Fruit fly (Drosophila melanogaster) whole organism, embryonic: ENCODE measurements around the gene CG8541.

Experiments used
- Ada2b ChIP-seq: fragments of 200-800 bp; sonication (Bioruptor generic); IDR thresholded peaks from 2 replicates; pipeline ENCODE4 v1.3.6; 2022; ENCODE audit warnings: missing biosample characterization, missing genetic modification characterization
- Aef1 ChIP-seq: fragments of 200-800 bp; sonication (Bioruptor generic); IDR thresholded peaks from 3 replicates; pipeline ENCODE4 v1.3.6; 2022; ENCODE audit warnings: missing biosample characterization, missing genetic modification characterization
- CG12659 ChIP-seq: fragments of 200-800 bp; sonication (Bioruptor generic); optimal IDR thresholded peaks from 3 replicates; lab custom pipeline; 2017; ENCODE audit warnings: mild to moderate bottlenecking, missing biosample characterization, missing genetic modification reagents, missing genetic modification characterization
- CG12769 ChIP-seq: fragments of 200-800 bp; sonication (Bioruptor generic); optimal IDR thresholded peaks from 2 replicates; lab custom pipeline; 2019; ENCODE audit warnings: missing biosample characterization, mild to moderate bottlenecking, missing genetic modification characterization, moderate library complexity
- CG14860 ChIP-seq: fragments of 200-800 bp; sonication (Bioruptor generic); IDR thresholded peaks from 3 replicates; pipeline ENCODE4 v1.3.6; 2022; ENCODE audit warnings: missing biosample characterization, missing genetic modification characterization; ENCODE audit not compliant: partially characterized antibody
- CG1529 ChIP-seq: fragments of 200-800 bp; sonication (Bioruptor generic); optimal IDR thresholded peaks from 3 replicates; lab custom pipeline; 2018; ENCODE audit warnings: missing biosample characterization, missing genetic modification characterization
- CG15696 ChIP-seq: fragments of 200-800 bp; sonication (Bioruptor generic); optimal IDR thresholded peaks from 2 replicates; lab custom pipeline; 2019; ENCODE audit warnings: missing biosample characterization, mild to moderate bottlenecking, missing genetic modification characterization, moderate library complexity
- CG1603 ChIP-seq: fragments of 200-800 bp; sonication (Bioruptor generic); optimal IDR thresholded peaks from 2 replicates; lab custom pipeline; 2019; ENCODE audit warnings: missing biosample characterization, mild to moderate bottlenecking, missing genetic modification characterization, moderate library complexity
- CG17359 ChIP-seq: fragments of 200-800 bp; sonication (Bioruptor generic); optimal IDR thresholded peaks from 3 replicates; lab custom pipeline; 2018; ENCODE audit warnings: missing biosample characterization, mild to moderate bottlenecking, missing genetic modification characterization, moderate library complexity
- CG2199 ChIP-seq: fragments of 200-800 bp; sonication (Bioruptor generic); IDR thresholded peaks from 3 replicates; pipeline ENCODE4 v1.3.6; 2022; ENCODE audit warnings: missing biosample characterization, missing genetic modification characterization
- CG3163 ChIP-seq: fragments of 200-800 bp; sonication (Bioruptor generic); optimal IDR thresholded peaks from 3 replicates; lab custom pipeline; 2016; ENCODE audit warnings: missing biosample characterization, missing genetic modification characterization
- CG3995 ChIP-seq: fragments of 200-800 bp; sonication (Bioruptor generic); optimal IDR thresholded peaks from 3 replicates; lab custom pipeline; 2016; ENCODE audit warnings: missing biosample characterization, missing genetic modification characterization
- CG4328 ChIP-seq: fragments of 200-800 bp; sonication (Bioruptor generic); optimal IDR thresholded peaks from 3 replicates; lab custom pipeline; 2017; ENCODE audit warnings: missing biosample characterization, missing genetic modification reagents, missing genetic modification characterization
- CG4424 ChIP-seq: fragments of 200-800 bp; sonication (Bioruptor generic); optimal IDR thresholded peaks from 3 replicates; lab custom pipeline; 2016; ENCODE audit warnings: missing biosample characterization, missing genetic modification characterization
- CG9932 ChIP-seq: fragments of 200-800 bp; sonication (Bioruptor generic); IDR thresholded peaks from 2 replicates; pipeline ENCODE4 v1.3.6; 2022; ENCODE audit warnings: missing biosample characterization, missing genetic modification characterization
- Dll ChIP-seq: fragments of 200-800 bp; sonication (Bioruptor generic); IDR thresholded peaks from 4 replicates; pipeline ENCODE4 v1.3.6; 2022; ENCODE audit warnings: missing biosample characterization, missing genetic modification characterization; ENCODE audit not compliant: partially characterized antibody
- Drgx ChIP-seq: fragments of 200-800 bp; sonication (Bioruptor generic); IDR thresholded peaks from 2 replicates; pipeline ENCODE4 v1.3.6; 2022; ENCODE audit warnings: missing biosample characterization, missing genetic modification characterization
- Ets65A ChIP-seq: fragments of 200-800 bp; sonication (Bioruptor generic); peaks from one replicate; lab custom pipeline; 2016; ENCODE audit warnings: missing biosample characterization, missing genetic modification characterization
- H15 ChIP-seq: fragments of 200-800 bp; sonication (Bioruptor generic); IDR thresholded peaks from 3 replicates; pipeline ENCODE4 v1.3.6; 2022; ENCODE audit warnings: missing biosample characterization, missing genetic modification characterization
- Jarid2 ChIP-seq: fragments of 200-800 bp; sonication (Bioruptor generic); optimal IDR thresholded peaks from 3 replicates; lab custom pipeline; 2017; ENCODE audit warnings: mild to moderate bottlenecking, missing biosample characterization, missing genetic modification reagents, missing genetic modification characterization
- Med ChIP-seq: fragments of 200-800 bp; sonication (Bioruptor generic); peaks from one replicate; lab custom pipeline; 2016; ENCODE audit warnings: missing biosample characterization, missing genetic modification characterization, mild to moderate bottlenecking, inconsistent platforms, moderate library complexity
- Meics ChIP-seq: fragments of 200-800 bp; sonication (Bioruptor generic); optimal IDR thresholded peaks from 2 replicates; lab custom pipeline; 2017; ENCODE audit warnings: missing biosample characterization, mild to moderate bottlenecking, missing genetic modification characterization
- NC2α ChIP-seq: fragments of 200-800 bp; sonication (Bioruptor generic); optimal IDR thresholded peaks from 2 replicates; lab custom pipeline; 2016; ENCODE audit warnings: missing biosample characterization, missing genetic modification characterization
- NFAT ChIP-seq: fragments of 200-800 bp; sonication (Bioruptor generic); IDR thresholded peaks from 2 replicates; pipeline ENCODE4 v1.3.6; 2022; ENCODE audit warnings: missing biosample characterization, missing genetic modification characterization
- Sox100B ChIP-seq: fragments of 200-800 bp; sonication (Bioruptor generic); optimal IDR thresholded peaks from 3 replicates; lab custom pipeline; 2018; ENCODE audit warnings: missing biosample characterization, mild to moderate bottlenecking, missing genetic modification characterization
- amos ChIP-seq: fragments of 200-800 bp; sonication (Bioruptor generic); IDR thresholded peaks from 2 replicates; pipeline ENCODE4 v1.3.6; 2022; ENCODE audit warnings: missing biosample characterization, missing genetic modification characterization; ENCODE audit not compliant: partially characterized antibody
- cg ChIP-seq: fragments of 200-800 bp; sonication (Bioruptor generic); optimal IDR thresholded peaks from 3 replicates; lab custom pipeline; 2019; ENCODE audit warnings: missing biosample characterization, mild to moderate bottlenecking, missing genetic modification characterization, moderate library complexity
- chinmo ChIP-seq: fragments of 200-800 bp; sonication (Bioruptor generic); IDR thresholded peaks from 4 replicates; pipeline ENCODE4 v1.3.6; 2022; ENCODE audit warnings: missing biosample characterization, missing genetic modification characterization; ENCODE audit not compliant: partially characterized antibody
- danr ChIP-seq: fragments of 200-800 bp; sonication (Bioruptor generic); IDR thresholded peaks from 2 replicates; pipeline ENCODE4 v1.3.6; 2022; ENCODE audit warnings: missing biosample characterization, missing genetic modification characterization
- dmrt11E ChIP-seq: fragments of 200-800 bp; sonication (Bioruptor generic); optimal IDR thresholded peaks from 3 replicates; lab custom pipeline; 2018; ENCODE audit warnings: missing biosample characterization, mild to moderate bottlenecking, missing genetic modification characterization, moderate library complexity
- fd96Cb ChIP-seq: fragments of 200-800 bp; sonication (Bioruptor generic); optimal IDR thresholded peaks from 2 replicates; lab custom pipeline; 2018; ENCODE audit warnings: missing biosample characterization, mild to moderate bottlenecking, missing genetic modification characterization, moderate library complexity
- klu ChIP-seq: fragments of 200-800 bp; sonication (Bioruptor generic); IDR thresholded peaks from 2 replicates; pipeline ENCODE4 v1.3.6; 2022; ENCODE audit warnings: missing biosample characterization, missing genetic modification characterization
- lab ChIP-seq: fragments of 200-800 bp; sonication (Bioruptor generic); optimal IDR thresholded peaks from 3 replicates; lab custom pipeline; 2017; ENCODE audit warnings: missing biosample characterization, missing genetic modification characterization, mild to moderate bottlenecking, moderate library complexity, missing genetic modification reagents
- maf-S ChIP-seq: fragments of 200-800 bp; sonication (Bioruptor generic); optimal IDR thresholded peaks from 2 replicates; lab custom pipeline; 2016; ENCODE audit warnings: missing biosample characterization, missing genetic modification characterization
- mirr ChIP-seq: fragments of 200-800 bp; sonication (Bioruptor generic); optimal IDR thresholded peaks from 3 replicates; lab custom pipeline; 2018; ENCODE audit warnings: missing biosample characterization, mild to moderate bottlenecking, missing genetic modification characterization
- nom ChIP-seq: fragments of 200-800 bp; sonication (Bioruptor generic); optimal IDR thresholded peaks from 2 replicates; lab custom pipeline; 2017; ENCODE audit warnings: missing biosample characterization, missing genetic modification characterization, mild to moderate bottlenecking, moderate library complexity, missing genetic modification reagents
- oc ChIP-seq: fragments of 200-800 bp; sonication (Bioruptor generic); optimal IDR thresholded peaks from 2 replicates; lab custom pipeline; 2018; ENCODE audit warnings: missing biosample characterization, mild to moderate bottlenecking, missing genetic modification characterization, moderate library complexity
- pnt ChIP-seq: fragments of 200-800 bp; sonication (Bioruptor generic); optimal IDR thresholded peaks from 3 replicates; lab custom pipeline; 2016; ENCODE audit warnings: missing biosample characterization, missing genetic modification characterization
- prd ChIP-seq, 3 experiments: fragments of >200 bp in 2 of 3; fragments of 200-800 bp in 1 of 3; sonication (Bioruptor generic) in 1 of 3; optimal IDR thresholded peaks in 2 of 3; IDR thresholded peaks in 1 of 3; 2 replicates in 2 of 3; 3 replicates in 1 of 3; pipeline versions ENCODE4 v1.3.6 to Lab custom; 2017 to 2022; ENCODE audit warnings: missing biosample characterization in 1 of 3, missing genetic modification characterization in 1 of 3
- row ChIP-seq: fragments of 200-800 bp; sonication (Bioruptor generic); IDR thresholded peaks from 3 replicates; pipeline ENCODE4 v1.3.6; 2022; ENCODE audit warnings: missing biosample characterization, missing genetic modification characterization
- sd ChIP-seq: fragments of 200-800 bp; sonication (Bioruptor generic); optimal IDR thresholded peaks from 3 replicates; lab custom pipeline; 2018; ENCODE audit warnings: missing biosample characterization, mild to moderate bottlenecking, missing genetic modification characterization, moderate library complexity
- sens ChIP-seq: fragments of 200-800 bp; sonication (Bioruptor generic); peaks from one replicate; lab custom pipeline; 2016; ENCODE audit warnings: missing biosample characterization, missing genetic modification characterization
- tgo ChIP-seq: fragments of 200-800 bp; sonication (Bioruptor generic); IDR thresholded peaks from 3 replicates; pipeline ENCODE4 v1.3.6; 2022; ENCODE audit warnings: missing biosample characterization, missing genetic modification characterization
- tna ChIP-seq: fragments of 200-800 bp; sonication (Bioruptor generic); IDR thresholded peaks from 2 replicates; pipeline ENCODE4 v1.3.6; 2022; ENCODE audit warnings: missing biosample characterization, missing genetic modification characterization; ENCODE audit not compliant: partially characterized antibody
- vfl ChIP-seq: fragments of 200-800 bp; sonication (Bioruptor generic); optimal IDR thresholded peaks from 2 replicates; lab custom pipeline; 2016; ENCODE audit warnings: missing biosample characterization, missing genetic modification characterization
- zen ChIP-seq: fragments of 200-800 bp; sonication (Bioruptor generic); optimal IDR thresholded peaks from 3 replicates; lab custom pipeline; 2018; ENCODE audit warnings: missing biosample characterization, mild to moderate bottlenecking, missing genetic modification characterization, moderate library complexity

Gene CG8541

dm6 chr3L:7432265-7432664, 39.1 kb upstream of the CG8541 start (continued):
- TF ChIP-seq lab (GFP tag; lab: Kevin White, UChicago) (peak; percentile 64), mirr (GFP tag; lab: Kevin White, UChicago) (peak; percentile 11), CG1529 (no peak), tna (no peak)

- TF ChIP-seq sd (tag; lab: Kevin White, UChicago) (no peak), NC2α (GFP tag; lab: Kevin White, UChicago) (no peak), danr (GFP tag; lab: Robert Waterston, UW) (no peak), CG4424 (GFP tag; lab: Kevin White, UChicago) (no peak), CG12659 (GFP tag; lab: Kevin White, UChicago) (no peak), CG4328 (GFP tag; lab: Kevin White, UChicago) (no peak), zen (tag; lab: Kevin White, UChicago) (no peak), tgo (no peak), NFAT (GFP tag; lab: Robert Waterston, UW) (no peak), Med (GFP tag; lab: Kevin White, UChicago) (peak; percentile 30), CG15696 (no peak), Sox100B (GFP tag; lab: Kevin White, UChicago) (peak; percentile 13), sens (GFP tag; lab: Kevin White, UChicago) (peak; percentile 56), row (GFP tag; lab: Robert Waterston, UW) (no peak), Jarid2 (no peak), Ets65A (GFP tag; lab: Kevin White, UChicago) (peak; percentile 53), CG2199 (peak; percentile 62; the same call in 2 of the 3 replicates)
Observed at dm6 chr3L:7432811-7433324, 38.5 kb upstream of the CG8541 start.

- TF ChIP-seq CG1603: peak; percentile 30
- peak; percentile 71 for TF ChIP-seq CG12769
- TF ChIP-seq CG9932: 0 out of 2 replicates have a peak, but pooled peaks have one; percentile 12
- no peak for TF ChIP-seq maf-S (GFP tag; lab: Kevin White, UChicago)
- TF ChIP-seq H15: no peak
- peak; percentile 38 for TF ChIP-seq dmrt11E (tag; lab: Kevin White, UChicago)
- TF ChIP-seq klu (GFP tag; lab: Robert Waterston, UW): peak; percentile 41
- TF ChIP-seq CG17359 (tag; lab: Kevin White, UChicago): peak; percentile 10
- peak; percentile 85 for TF ChIP-seq Aef1 (GFP tag; lab: Robert Waterston, UW)
- TF ChIP-seq nom: peak; percentile 54
- TF ChIP-seq prd (optimal IDR thresholded peaks at IDR 0.05; lab: Kevin White, UChicago): no peak
- TF ChIP-seq prd (GFP tag; IDR thresholded peaks at IDR 0.05; lab: Robert Waterston, UW): peak; percentile 14; the same call in 1 of the 3 replicates
- TF ChIP-seq CG14860 (GFP tag; lab: Robert Waterston, UW): no peak
- no peak for TF ChIP-seq pnt (GFP tag; lab: Kevin White, UChicago)
- peak; percentile 13; the same call in 1 of the 2 replicates for TF ChIP-seq NFAT (GFP tag; lab: Robert Waterston, UW)
- no peak for TF ChIP-seq CG3995 (GFP tag; lab: Kevin White, UChicago)
- peak; percentile 12 for TF ChIP-seq Meics (GFP tag; lab: Kevin White, UChicago)
- TF ChIP-seq Dll (GFP tag; lab: Robert Waterston, UW): no peak
- peak; percentile 5; the same call in 1 of the 2 replicates for TF ChIP-seq amos
- peak; percentile 21 for TF ChIP-seq oc (tag; lab: Kevin White, UChicago)
- TF ChIP-seq cg (GFP tag; lab: Kevin White, UChicago): peak; percentile 78
- TF ChIP-seq CG3163: no peak
- TF ChIP-seq vfl (GFP tag; lab: Kevin White, UChicago): no peak
- TF ChIP-seq chinmo (GFP tag; lab: Robert Waterston, UW): peak; percentile 85; the same call in 2 of the 4 replicates
- peak; percentile 63 for TF ChIP-seq Drgx (GFP tag; lab: Robert Waterston, UW)
- TF ChIP-seq fd96Cb (tag; lab: Kevin White, UChicago): peak; percentile 2
- peak; percentile 28 for TF ChIP-seq sd (tag; lab: Kevin White, UChicago)
- 0 out of 2 replicates have a peak, but pooled peaks have one; percentile 22 for TF ChIP-seq Ada2b (GFP tag; lab: Robert Waterston, UW)
Observed at dm6 chr3L:7433325-7433827, 38.0 kb upstream of the CG8541 start.
